Worm (Caenorhabditis elegans) whole organism, midembryonic: ENCODE measurements around the gene B0563.9.

Source experiments
- T22C8.4 ChIP-seq: fragments of 200-800 bp; sonication (Bioruptor generic); IDR thresholded peaks from 2 replicates; pipeline ENCODE4 v1.3.6; 2022; ENCODE audit warnings: missing genetic modification characterization, missing compliant biosample characterization
- cog-1 ChIP-seq: sonication (generic microtip); optimal IDR thresholded peaks from 2 replicates; lab custom pipeline; 2016; ENCODE audit warnings: missing genetic modification characterization, missing compliant biosample characterization
- flt-1 ChIP-seq: fragments of 200-800 bp; sonication (Bioruptor generic); IDR thresholded peaks from 2 replicates; pipeline ENCODE4 v1.3.6; 2022; ENCODE audit warnings: missing genetic modification characterization, missing compliant biosample characterization
- klf-2 ChIP-seq: fragments of 200-800 bp; sonication (Bioruptor generic); conservative IDR thresholded peaks from 2 replicates; pipeline ENCODE4 v1.3.6; 2022; ENCODE audit warnings: missing genetic modification reagents, missing genetic modification characterization, missing compliant biosample characterization
- med-1 ChIP-seq: sonication (generic microtip); optimal IDR thresholded peaks from 2 replicates; lab custom pipeline; 2017; ENCODE audit warnings: missing genetic modification characterization, mild to moderate bottlenecking, missing compliant biosample characterization, antibody characterized with exemption, missing genetic modification reagents; ENCODE audit not compliant: insufficient read depth
- ref-1 ChIP-seq: fragments of 200-800 bp; sonication (Bioruptor generic); conservative IDR thresholded peaks from 2 replicates; pipeline ENCODE4 v1.3.6; 2022; ENCODE audit warnings: missing genetic modification reagents, missing genetic modification characterization, missing compliant biosample characterization
- tab-1 ChIP-seq: fragments of 200-800 bp; sonication (Bioruptor generic); IDR thresholded peaks from 2 replicates; pipeline ENCODE4 v1.3.6; 2022; ENCODE audit warnings: missing genetic modification characterization, missing compliant biosample characterization
- ztf-23 ChIP-seq: fragments of 200-800 bp; sonication (Bioruptor generic); IDR thresholded peaks from 2 replicates; pipeline ENCODE4 v1.3.6; 2022; ENCODE audit warnings: missing genetic modification reagents, missing genetic modification characterization, missing compliant biosample characterization

ce11 chrX:9145848-9146247, 22.5 kb upstream of the B0563.9 start, which contains the start of gene B0563.5:
- TF ChIP-seq cog-1 (tag; lab: Kevin White, UChicago) (no peak), flt-1 (GFP tag; lab: Robert Waterston, UW) (no peak), T22C8.4 (no peak), ztf-23 (GFP tag; lab: Robert Waterston, UW) (no peak), med-1 (GFP tag; lab: Kevin White, UChicago) (no peak), klf-2 (GFP tag; lab: Robert Waterston, UW) (no peak), tab-1 (no peak), ref-1 (no peak)
